Worm (Caenorhabditis elegans): ENCODE results near the gene M163.1.

ce11 chrX:14469284-14469683 lies 34.3 kb downstream of the M163.1 start, which contains the start of gene M163.9:
- TF ChIP-seq nhr-120 (GFP tag; IDR thresholded peaks at IDR 0.05) (no peak), somi-1 (GFP tag; optimal IDR thresholded peaks at IDR 0.05) (no peak), unc-62 (GFP tag; optimal IDR thresholded peaks at IDR 0.05) (no peak), snpc-3.4 (tag; optimal IDR thresholded peaks at IDR 0.05) (no peak), F33H1.4 (GFP tag; IDR thresholded peaks at IDR 0.05) (no peak), Y56A3A.18 (GFP tag; IDR thresholded peaks at IDR 0.05) (no peak)

All from whole organism, young adult.